Worm (Caenorhabditis elegans) whole organism, late embryonic: Measurements from ENCODE around the gene cni-1.

ENCODE experiments used
- C08G9.2 ChIP-seq: sonication (generic microtip); optimal IDR thresholded peaks from 2 replicates; lab custom pipeline; 2016; ENCODE audit warnings: mild to moderate bottlenecking, missing genetic modification characterization, moderate library complexity, missing compliant biosample characterization
- fkh-10 ChIP-seq: fragments of 150-350 bp; optimal IDR thresholded peaks from 2 replicates; lab custom pipeline; 2014; ENCODE audit warnings: missing biosample characterization, missing genetic modification reagents, missing genetic modification characterization

ce11 chrV:13193488-13194042, 13.4 kb downstream of the cni-1 start, which contains the start of gene sun-1:
- TF ChIP-seq C08G9.2 (tag; lab: Kevin White, UChicago) (no peak), fkh-10 (GFP tag; lab: Kevin White, UChicago) (no peak)
